Worm (Caenorhabditis elegans) whole organism, mixed stage, embryonic: ENCODE measurements around the gene F22H10.3.

ENCODE experiments used
- bed-3 ChIP-seq: fragments of 200-800 bp; sonication (Bioruptor generic); optimal IDR thresholded peaks from 3 replicates; lab custom pipeline; 2018; ENCODE audit warnings: mild to moderate bottlenecking, missing genetic modification characterization, moderate library complexity, missing compliant biosample characterization
- ceh-43 ChIP-seq: fragments of 200-800 bp; sonication (Bioruptor generic); optimal IDR thresholded peaks from 2 replicates; lab custom pipeline; 2018; ENCODE audit warnings: mild to moderate bottlenecking, missing genetic modification characterization, moderate library complexity, missing compliant biosample characterization
- ces-1 ChIP-seq: fragments of 150-350 bp; optimal IDR thresholded peaks from 2 replicates; lab custom pipeline; 2014; ENCODE audit warnings: missing biosample characterization, missing genetic modification reagents, missing genetic modification characterization
- drap-1 ChIP-seq: fragments of 200-800 bp; sonication (Bioruptor generic); optimal IDR thresholded peaks from 3 replicates; lab custom pipeline; 2018; ENCODE audit warnings: mild to moderate bottlenecking, missing genetic modification characterization, missing compliant biosample characterization
- flh-1 ChIP-seq: fragments of 200-800 bp; sonication (Bioruptor generic); optimal IDR thresholded peaks from 2 replicates; lab custom pipeline; 2018; ENCODE audit warnings: mild to moderate bottlenecking, missing genetic modification characterization, moderate library complexity, missing compliant biosample characterization
- lsy-2 ChIP-seq: fragments of 150-350 bp; optimal IDR thresholded peaks from 2 replicates; lab custom pipeline; 2014; ENCODE audit warnings: missing biosample characterization, missing genetic modification characterization
- mep-1 ChIP-seq: fragments of 150-350 bp; optimal IDR thresholded peaks from 2 replicates; lab custom pipeline; 2017; ENCODE audit warnings: missing biosample characterization, missing genetic modification reagents, missing genetic modification characterization, inconsistent platforms
- nhr-12 ChIP-seq: fragments of 150-350 bp; optimal IDR thresholded peaks from 2 replicates; lab custom pipeline; 2014; ENCODE audit warnings: missing biosample characterization, missing genetic modification characterization
- nhr-76 ChIP-seq: sonication (generic microtip); optimal IDR thresholded peaks from 2 replicates; lab custom pipeline; 2017; ENCODE audit warnings: missing biosample characterization, missing genetic modification characterization
- unc-39 ChIP-seq: fragments of 150-350 bp; optimal IDR thresholded peaks from 2 replicates; lab custom pipeline; 2014; ENCODE audit warnings: missing biosample characterization, missing genetic modification characterization
- unc-62 ChIP-seq: fragments of 150-350 bp; optimal IDR thresholded peaks from 2 replicates; lab custom pipeline; 2014; ENCODE audit warnings: missing biosample characterization, missing genetic modification reagents, missing genetic modification characterization

ce11 chrX:16644889-16645288 lies 32.6 kb downstream of the F22H10.3 start:
- TF ChIP-seq flh-1 (GFP tag; lab: Kevin White, UChicago) (no peak), drap-1 (GFP tag; lab: Kevin White, UChicago) (no peak), nhr-12 (no peak), bed-3 (GFP tag; lab: Kevin White, UChicago) (no peak), ces-1 (GFP tag; lab: Kevin White, UChicago) (no peak), ceh-43 (no peak), unc-39 (no peak), lsy-2 (tag; lab: Kevin White, UChicago) (no peak), nhr-76 (tag; lab: Kevin White, UChicago) (no peak), unc-62 (GFP tag; lab: Kevin White, UChicago) (no peak), mep-1 (tag; lab: Kevin White, UChicago) (no peak)
